Worm (Caenorhabditis elegans): ENCODE results near the gene tin-9.2.

DNA sequence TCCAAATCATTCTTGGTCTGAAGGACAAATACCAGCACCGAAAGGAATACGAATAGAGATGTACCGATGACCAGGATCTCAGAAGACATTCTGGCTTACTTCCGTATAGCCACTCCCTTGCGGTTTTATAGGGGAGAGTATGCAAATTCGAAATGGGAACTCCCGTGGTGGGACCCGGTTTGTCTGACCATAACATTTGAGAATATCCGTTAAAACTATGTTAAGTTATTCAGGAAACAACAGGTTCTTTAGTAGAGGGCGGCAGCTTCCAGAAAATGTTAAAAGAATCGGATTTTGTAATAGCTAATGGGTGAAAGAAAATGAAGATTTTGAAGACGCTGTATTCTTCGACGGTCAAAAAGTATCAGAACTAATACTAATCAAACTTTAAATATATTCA lies 31.6 kb upstream of the tin-9.2 start, which contains the start of gene col-131:
- TF ChIP-seq sem-2 (GFP tag; optimal IDR thresholded peaks at IDR 0.05) = no peak
- TF ChIP-seq unc-62 (GFP tag; optimal IDR thresholded peaks at IDR 0.05) = no peak
- no peak for TF ChIP-seq blmp-1 (tag; optimal IDR thresholded peaks at IDR 0.05)
- TF ChIP-seq snpc-4 (tag; optimal IDR thresholded peaks at IDR 0.05) = no peak
- TF ChIP-seq nhr-237 (tag; optimal IDR thresholded peaks at IDR 0.05) = no peak
- no peak for TF ChIP-seq mep-1 (tag; optimal IDR thresholded peaks at IDR 0.05)
- TF ChIP-seq nhr-12 (tag; optimal IDR thresholded peaks at IDR 0.05) = no peak
